Fruit fly (Drosophila melanogaster) whole organism: ENCODE measurements around the gene CG4611.

Experiments
- CG8478 ChIP-seq: fragments of >200 bp; optimal IDR thresholded peaks from 2 replicates; lab custom pipeline; 2018; ENCODE audit warnings: inconsistent platforms
- Dll ChIP-seq: fragments of >200 bp; optimal IDR thresholded peaks from 2 replicates; lab custom pipeline; 2017
- pan ChIP-seq: fragments of >200 bp; optimal IDR thresholded peaks from 2 replicates; lab custom pipeline; 2017
- usp ChIP-seq: fragments of >200 bp; optimal IDR thresholded peaks from 2 replicates; lab custom pipeline; 2017; ENCODE audit warnings: missing biosample characterization, missing genetic modification characterization, mixed read lengths

DNA sequence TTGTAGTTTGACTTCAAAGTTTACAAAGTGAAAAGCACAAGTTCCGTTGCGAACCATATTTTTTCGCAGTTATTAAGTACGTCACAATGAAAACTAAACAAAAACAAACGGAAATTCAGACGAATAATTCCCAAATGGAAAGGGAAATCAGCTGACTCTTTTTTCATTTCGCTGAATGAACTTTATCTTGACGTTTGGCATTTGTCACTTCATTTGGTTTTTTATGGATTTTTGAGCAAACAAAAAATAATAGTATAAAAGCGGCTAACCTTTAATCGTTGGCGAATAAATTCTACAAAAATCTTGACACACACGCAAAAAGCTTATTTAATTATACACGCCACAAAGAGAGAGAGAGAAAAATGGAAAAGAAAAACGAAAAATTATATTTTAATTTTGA, 47.5 kb downstream of the CG4611 start:
- TF ChIP-seq CG8478 (lab: Kevin White, UChicago) = no peak
- TF ChIP-seq usp (GFP tag; lab: Kevin White, UChicago) = no peak
- no peak for TF ChIP-seq Dll (lab: Kevin White, UChicago)
- no peak for TF ChIP-seq pan (lab: Kevin White, UChicago)
